Fruit fly (Drosophila melanogaster): ENCODE measurements around the gene CG10352.

CG10352 gene

dm6 chrX:11857522-11858438 lies 19.2 kb downstream of the CG10352 start (continued):
- TF ChIP-seq CG13424 (tag; optimal IDR thresholded peaks at IDR 0.05) (peak; percentile 77), eyg (GFP tag; optimal IDR thresholded peaks at IDR 0.05) (peak; percentile 55), CG12219 (GFP tag; optimal IDR thresholded peaks at IDR 0.05) (peak; percentile 69), Neu2 (GFP tag; optimal IDR thresholded peaks at IDR 0.05; ENCODE audit: borderline replicate concordance) (no peak), gem (tag; optimal IDR thresholded peaks at IDR 0.05) (peak; percentile 85), Six4 (GFP tag; optimal IDR thresholded peaks at IDR 0.05) (peak; percentile 59), jumu (GFP tag; optimal IDR thresholded peaks at IDR 0.05) (peak; percentile 64), slbo (GFP tag; IDR thresholded peaks at IDR 0.05) (peak; percentile 63), psq (GFP tag; optimal IDR thresholded peaks at IDR 0.05) (no peak), CG14441 (GFP tag; IDR thresholded peaks at IDR 0.05) (peak; percentile 86), Chrac-16 (GFP tag; optimal IDR thresholded peaks at IDR 0.05) (peak; percentile 54), grau (tag; optimal IDR thresholded peaks at IDR 0.05) (peak; percentile 73), ap (GFP tag; IDR thresholded peaks at IDR 0.05) (peak; percentile 61; the same call in 1 of the 2 replicates), Blimp-1 (GFP tag; optimal IDR thresholded peaks at IDR 0.05) (peak; percentile 74), YL-1 (GFP tag; optimal IDR thresholded peaks at IDR 0.05) (no peak), pan (optimal IDR thresholded peaks at IDR 0.05) (no peak), pan (GFP tag; optimal IDR thresholded peaks at IDR 0.05 in 1 of 2, IDR thresholded peaks at IDR 0.05 in 1 of 2) (peak in 1 of 2 experiments; percentile 92), CG16779 (GFP tag; IDR thresholded peaks at IDR 0.05) (no peak), ttk (GFP tag; IDR thresholded peaks at IDR 0.05) (peak; percentile 84), CG15269 (tag; optimal IDR thresholded peaks at IDR 0.05) (peak; percentile 68), crp (GFP tag; optimal IDR thresholded peaks at IDR 0.05) (no peak), crol (GFP tag; IDR thresholded peaks at IDR 0.05) (no peak), CG12769 (tag; optimal IDR thresholded peaks at IDR 0.05) (peak; percentile 78), CG6654 (GFP tag; optimal IDR thresholded peaks at IDR 0.05) (peak; percentile 12), cad (GFP tag; optimal IDR thresholded peaks at IDR 0.05) (no peak), Fer3 (tag; optimal IDR thresholded peaks at IDR 0.05) (peak; percentile 66), prd (optimal IDR thresholded peaks at IDR 0.05) (no peak), prd (GFP tag; IDR thresholded peaks at IDR 0.05) (peak; percentile 90), shn (GFP tag; optimal IDR thresholded peaks at IDR 0.05) (peak; percentile 6), MBD-R2 (GFP tag; IDR thresholded peaks at IDR 0.05) (no peak), Fer1 (GFP tag; optimal IDR thresholded peaks at IDR 0.05) (peak; percentile 57), emc (GFP tag; optimal IDR thresholded peaks at IDR 0.05) (no peak), kni (GFP tag; optimal IDR thresholded peaks at IDR 0.05) (no peak), CG1602 (GFP tag; optimal IDR thresholded peaks at IDR 0.05) (peak; percentile 32), CG31388 (GFP tag; optimal IDR thresholded peaks at IDR 0.05) (peak; percentile 27)

- TF ChIP-seq CG14860 (GFP tag; IDR thresholded peaks at IDR 0.05; ENCODE audit: partially characterized antibody) (no peak), Gsc (GFP tag; IDR thresholded peaks at IDR 0.05) (no peak), ase (GFP tag; IDR thresholded peaks at IDR 0.05) (no peak), sd (tag; optimal IDR thresholded peaks at IDR 0.05) (peak; percentile 16), Drgx (GFP tag; IDR thresholded peaks at IDR 0.05) (peak; percentile 39; the same call in 1 of the 2 replicates), Med (GFP tag) (peak; percentile 58), E2f2 (GFP tag; IDR thresholded peaks at IDR 0.05) (peak; percentile 40), Dp (GFP tag; optimal IDR thresholded peaks at IDR 0.05) (peak; percentile 12), CG17568 (GFP tag; optimal IDR thresholded peaks at IDR 0.05) (no peak), CG10366 (GFP tag; IDR thresholded peaks at IDR 0.05) (no peak), CG14014 (GFP tag; IDR thresholded peaks at IDR 0.05) (no peak), mirr (GFP tag; optimal IDR thresholded peaks at IDR 0.05) (peak; percentile 4)
These were observed 20.1 kb downstream of the CG10352 start for dm6 chrX:11856867-11857266.

All from whole organism, embryonic.